Worm (Caenorhabditis elegans) whole organism, L4/young adult: Measurements from ENCODE around the gene T01D3.3.

ENCODE experiments used
- W03F9.2 ChIP-seq: fragments of 150-350 bp; optimal IDR thresholded peaks from 2 replicates; lab custom pipeline; 2014; ENCODE audit warnings: missing biosample characterization, missing genetic modification characterization
- dao-5 ChIP-seq: sonication (generic microtip); optimal IDR thresholded peaks from 2 replicates; lab custom pipeline; 2016; ENCODE audit warnings: missing genotype, missing genetic modification characterization, moderate library complexity, missing compliant biosample characterization
- him-1 ChIP-seq: sonication (generic microtip); optimal IDR thresholded peaks from 2 replicates; lab custom pipeline; 2016; ENCODE audit warnings: missing genotype, missing genetic modification reagents, missing genetic modification characterization, missing compliant biosample characterization

T01D3.3 gene

DNA sequence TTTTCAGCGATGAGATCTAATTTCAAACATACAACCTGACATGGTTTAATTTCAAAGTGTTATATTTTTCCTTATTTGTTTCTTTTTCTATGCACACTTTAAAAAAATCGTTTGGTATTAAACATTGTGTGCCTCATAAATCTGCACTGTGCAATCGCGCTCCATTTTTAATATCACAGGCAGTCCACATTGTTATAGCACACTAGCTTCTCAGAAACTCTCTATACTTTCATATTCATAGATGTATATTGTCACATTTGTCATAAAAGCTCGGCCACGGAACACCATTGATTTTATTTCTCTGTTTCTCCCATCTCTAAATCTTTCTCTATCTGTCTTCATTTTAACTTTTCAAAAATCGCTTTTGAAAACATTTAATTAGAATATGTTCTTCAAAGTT is 53.3 kb downstream of the T01D3.3 start:
- TF ChIP-seq W03F9.2 (tag; lab: Kevin White, UChicago) (no peak), him-1 (tag; lab: Kevin White, UChicago) (no peak), dao-5 (tag; lab: Kevin White, UChicago) (no peak)
